Fruit fly (Drosophila melanogaster) whole organism, embryonic: Measurements from ENCODE around the gene ZnT77C.

ENCODE experiments used
- Atf-2 ChIP-seq: fragments of 200-800 bp; sonication (Bioruptor generic); optimal IDR thresholded peaks from 2 replicates; lab custom pipeline; 2016; ENCODE audit warnings: missing biosample characterization, missing genetic modification characterization
- BEAF-32 ChIP-seq: fragments of 200-800 bp; sonication (Bioruptor generic); optimal IDR thresholded peaks from 3 replicates; lab custom pipeline; 2017; ENCODE audit warnings: missing biosample characterization, missing genetic modification characterization, mild to moderate bottlenecking, moderate library complexity, missing genetic modification reagents
- Bgb ChIP-seq: fragments of 200-800 bp; sonication (Bioruptor generic); IDR thresholded peaks from 2 replicates; pipeline ENCODE4 v1.3.6; 2022; ENCODE audit warnings: missing biosample characterization, missing genetic modification characterization; ENCODE audit not compliant: partially characterized antibody
- CG11695 ChIP-seq: fragments of 200-800 bp; sonication (Bioruptor generic); IDR thresholded peaks from 3 replicates; pipeline ENCODE4 v1.3.6; 2022; ENCODE audit warnings: missing biosample characterization, missing genetic modification characterization
- CG13123 ChIP-seq: fragments of 200-800 bp; sonication (Bioruptor generic); optimal IDR thresholded peaks from 2 replicates; lab custom pipeline; 2016; ENCODE audit warnings: missing biosample characterization, missing genetic modification characterization
- CG13775 ChIP-seq: fragments of 200-800 bp; sonication (Bioruptor generic); optimal IDR thresholded peaks from 3 replicates; lab custom pipeline; 2017; ENCODE audit warnings: missing biosample characterization, mild to moderate bottlenecking, missing genetic modification characterization
- CG15011 ChIP-seq: fragments of 200-800 bp; sonication (Bioruptor generic); optimal IDR thresholded peaks from 3 replicates; lab custom pipeline; 2018; ENCODE audit warnings: missing biosample characterization, mild to moderate bottlenecking, missing genetic modification characterization
- CG16863 ChIP-seq: fragments of 200-800 bp; sonication (Bioruptor generic); optimal IDR thresholded peaks from 3 replicates; lab custom pipeline; 2016; ENCODE audit warnings: missing biosample characterization, missing genetic modification characterization
- CG17802 ChIP-seq: fragments of 200-800 bp; sonication (Bioruptor generic); optimal IDR thresholded peaks from 2 replicates; lab custom pipeline; 2018; ENCODE audit warnings: missing biosample characterization, mild to moderate bottlenecking, missing genetic modification characterization, moderate library complexity
- CG18764 ChIP-seq: fragments of 200-800 bp; sonication (Bioruptor generic); optimal IDR thresholded peaks from 3 replicates; lab custom pipeline; 2016; ENCODE audit warnings: missing biosample characterization, missing genetic modification characterization
- CG2678 ChIP-seq: fragments of 200-800 bp; sonication (Bioruptor generic); optimal IDR thresholded peaks from 3 replicates; lab custom pipeline; 2019; ENCODE audit warnings: missing biosample characterization, mild to moderate bottlenecking, missing genetic modification characterization, moderate library complexity
- CG3163 ChIP-seq: fragments of 200-800 bp; sonication (Bioruptor generic); optimal IDR thresholded peaks from 3 replicates; lab custom pipeline; 2016; ENCODE audit warnings: missing biosample characterization, missing genetic modification characterization
- CG3838 ChIP-seq: fragments of 200-800 bp; sonication (Bioruptor generic); optimal IDR thresholded peaks from 3 replicates; lab custom pipeline; 2016; ENCODE audit warnings: missing biosample characterization, missing genetic modification characterization
- CG42726 ChIP-seq: fragments of 200-800 bp; sonication (Bioruptor generic); IDR thresholded peaks from 2 replicates; pipeline ENCODE4 v1.3.6; 2022; ENCODE audit warnings: missing biosample characterization, missing genetic modification characterization; ENCODE audit not compliant: partially characterized antibody
- CG5245 ChIP-seq: fragments of 200-800 bp; sonication (Bioruptor generic); optimal IDR thresholded peaks from 3 replicates; lab custom pipeline; 2016; ENCODE audit warnings: missing biosample characterization, missing genetic modification characterization
- CG6175 ChIP-seq: fragments of 200-800 bp; sonication (Bioruptor generic); IDR thresholded peaks from 3 replicates; pipeline ENCODE4 v1.3.6; 2022; ENCODE audit warnings: missing biosample characterization, missing genetic modification characterization
- CG8281 ChIP-seq: fragments of 200-800 bp; sonication (Bioruptor generic); optimal IDR thresholded peaks from 2 replicates; lab custom pipeline; 2018; ENCODE audit warnings: missing biosample characterization, mild to moderate bottlenecking, missing genetic modification characterization, moderate library complexity
- CG9437 ChIP-seq: fragments of 200-800 bp; sonication (Bioruptor generic); optimal IDR thresholded peaks from 2 replicates; lab custom pipeline; 2018; ENCODE audit warnings: missing biosample characterization, mild to moderate bottlenecking, missing genetic modification characterization
- CTCF ChIP-seq: fragments of 200-800 bp; sonication (Bioruptor generic); optimal IDR thresholded peaks from 2 replicates; lab custom pipeline; 2017; ENCODE audit warnings: missing biosample characterization, mild to moderate bottlenecking, missing genetic modification characterization, moderate library complexity
- D19A ChIP-seq: fragments of 200-800 bp; optimal IDR thresholded peaks from 3 replicates; lab custom pipeline; 2019; ENCODE audit warnings: missing biosample characterization, mild to moderate bottlenecking, missing genetic modification characterization, moderate library complexity
- D19B ChIP-seq: fragments of 200-800 bp; sonication (Bioruptor generic); optimal IDR thresholded peaks from 2 replicates; lab custom pipeline; 2017; ENCODE audit warnings: missing biosample characterization, mild to moderate bottlenecking, missing genetic modification characterization
- Deaf1 ChIP-seq: fragments of 200-800 bp; optimal IDR thresholded peaks from 3 replicates; lab custom pipeline; 2019; ENCODE audit warnings: missing biosample characterization, mild to moderate bottlenecking, missing genetic modification characterization, moderate library complexity
- Dfd ChIP-seq, 2 experiments: fragments of >200 bp; optimal IDR thresholded peaks; 2 replicates each; lab custom pipeline; 2017; ENCODE audit warnings: missing biosample characterization in 2 of 2, missing genetic modification characterization in 2 of 2
- Drgx ChIP-seq: fragments of 200-800 bp; sonication (Bioruptor generic); IDR thresholded peaks from 2 replicates; pipeline ENCODE4 v1.3.6; 2022; ENCODE audit warnings: missing biosample characterization, missing genetic modification characterization
- Eip74EF ChIP-seq, 2 experiments: fragments of 200-800 bp in 1 of 2; fragments of >200 bp in 1 of 2; sonication (Bioruptor generic) in 1 of 2; optimal IDR thresholded peaks; 2 replicates each; lab custom pipeline; 2017 to 2019; ENCODE audit warnings: missing biosample characterization in 2 of 2, missing genetic modification characterization in 2 of 2, mild to moderate bottlenecking in 1 of 2, moderate library complexity in 1 of 2
- Fer3 ChIP-seq: fragments of 200-800 bp; sonication (Bioruptor generic); optimal IDR thresholded peaks from 2 replicates; lab custom pipeline; 2018; ENCODE audit warnings: missing biosample characterization, mild to moderate bottlenecking, missing genetic modification characterization, moderate library complexity
- MESR4 ChIP-seq: fragments of 200-800 bp; sonication (Bioruptor generic); optimal IDR thresholded peaks from 2 replicates; lab custom pipeline; 2018; ENCODE audit warnings: missing biosample characterization, mild to moderate bottlenecking, missing genetic modification characterization, moderate library complexity
- Med ChIP-seq: fragments of 200-800 bp; sonication (Bioruptor generic); peaks from one replicate; lab custom pipeline; 2016; ENCODE audit warnings: missing biosample characterization, missing genetic modification characterization, mild to moderate bottlenecking, inconsistent platforms, moderate library complexity
- Nf-YB ChIP-seq: fragments of 200-800 bp; sonication (Bioruptor generic); optimal IDR thresholded peaks from 3 replicates; lab custom pipeline; 2019; ENCODE audit warnings: missing biosample characterization, mild to moderate bottlenecking, missing genetic modification characterization, moderate library complexity
- Oaz ChIP-seq: fragments of 200-800 bp; sonication (Bioruptor generic); IDR thresholded peaks from 2 replicates; pipeline ENCODE4 v1.3.6; 2022; ENCODE audit warnings: missing biosample characterization, missing genetic modification characterization
- Opbp ChIP-seq: fragments of 200-800 bp; sonication (Bioruptor generic); IDR thresholded peaks from 3 replicates; pipeline ENCODE4 v1.3.6; 2022; ENCODE audit warnings: missing biosample characterization, missing genetic modification characterization; ENCODE audit not compliant: partially characterized antibody
- Pdp1 ChIP-seq, 2 experiments: fragments of 200-800 bp; sonication (Bioruptor generic); optimal IDR thresholded peaks; 3 replicates each; lab custom pipeline; 2016; ENCODE audit warnings: missing biosample characterization in 2 of 2, missing genetic modification characterization in 2 of 2, mild to moderate bottlenecking in 1 of 2, moderate library complexity in 1 of 2
- Rfx ChIP-seq: fragments of 200-800 bp; sonication (Bioruptor generic); IDR thresholded peaks from 2 replicates; pipeline ENCODE4 v1.3.6; 2022; ENCODE audit warnings: missing biosample characterization, missing genetic modification characterization
- az2 ChIP-seq: fragments of 200-800 bp; sonication (Bioruptor generic); optimal IDR thresholded peaks from 3 replicates; lab custom pipeline; 2016; ENCODE audit warnings: missing biosample characterization, missing genetic modification characterization
- bigmax ChIP-seq: fragments of 200-800 bp; sonication (Bioruptor generic); optimal IDR thresholded peaks from 2 replicates; lab custom pipeline; 2018; ENCODE audit warnings: missing biosample characterization, mild to moderate bottlenecking, missing genetic modification characterization
- chinmo ChIP-seq: fragments of 200-800 bp; sonication (Bioruptor generic); IDR thresholded peaks from 4 replicates; pipeline ENCODE4 v1.3.6; 2022; ENCODE audit warnings: missing biosample characterization, missing genetic modification characterization; ENCODE audit not compliant: partially characterized antibody
- cwo ChIP-seq: fragments of 200-800 bp; sonication (Bioruptor generic); optimal IDR thresholded peaks from 3 replicates; lab custom pipeline; 2017; ENCODE audit warnings: missing biosample characterization, missing genetic modification characterization, mild to moderate bottlenecking, moderate library complexity, missing genetic modification reagents
- dati ChIP-seq: fragments of 200-800 bp; sonication (Bioruptor generic); IDR thresholded peaks from 2 replicates; pipeline ENCODE4 v1.3.6; 2022; ENCODE audit warnings: missing biosample characterization, missing genetic modification characterization
- eve ChIP-seq, 2 experiments: fragments of >200 bp; optimal IDR thresholded peaks; 2 replicates each; lab custom pipeline; 2017; ENCODE audit warnings: missing biosample characterization in 2 of 2, missing genetic modification characterization in 2 of 2
- ftz-f1 ChIP-seq: fragments of 200-800 bp; sonication (Bioruptor generic); optimal IDR thresholded peaks from 2 replicates; lab custom pipeline; 2016; ENCODE audit warnings: missing biosample characterization, missing genetic modification characterization
- gce ChIP-seq: fragments of 200-800 bp; sonication (Bioruptor generic); IDR thresholded peaks from 3 replicates; pipeline ENCODE4 v1.3.6; 2022; ENCODE audit warnings: missing biosample characterization, missing genetic modification characterization
- mam ChIP-seq: fragments of 200-800 bp; sonication (Bioruptor generic); optimal IDR thresholded peaks from 3 replicates; lab custom pipeline; 2016; ENCODE audit warnings: missing biosample characterization, missing genetic modification characterization
- phol ChIP-seq: fragments of 200-800 bp; sonication (Bioruptor generic); optimal IDR thresholded peaks from 3 replicates; lab custom pipeline; 2018; ENCODE audit warnings: missing biosample characterization, mild to moderate bottlenecking, missing genetic modification characterization, moderate library complexity
- schlank ChIP-seq: fragments of 200-800 bp; sonication (Bioruptor generic); optimal IDR thresholded peaks from 2 replicates; lab custom pipeline; 2018; ENCODE audit warnings: missing biosample characterization, mild to moderate bottlenecking, missing genetic modification characterization
- sob ChIP-seq: fragments of 200-800 bp; sonication (Bioruptor generic); IDR thresholded peaks from 2 replicates; pipeline ENCODE4 v1.3.6; 2022; ENCODE audit warnings: missing biosample characterization, missing genetic modification characterization
- ttk ChIP-seq: fragments of 200-800 bp; sonication (Bioruptor generic); IDR thresholded peaks from 2 replicates; pipeline ENCODE4 v2.1.2; 2022; ENCODE audit warnings: missing biosample characterization, missing genetic modification characterization
- twi ChIP-seq: fragments of 200-800 bp; optimal IDR thresholded peaks from 2 replicates; lab custom pipeline; 2019; ENCODE audit warnings: missing biosample characterization, mild to moderate bottlenecking, missing genetic modification characterization, moderate library complexity

Gene ZnT77C

DNA sequence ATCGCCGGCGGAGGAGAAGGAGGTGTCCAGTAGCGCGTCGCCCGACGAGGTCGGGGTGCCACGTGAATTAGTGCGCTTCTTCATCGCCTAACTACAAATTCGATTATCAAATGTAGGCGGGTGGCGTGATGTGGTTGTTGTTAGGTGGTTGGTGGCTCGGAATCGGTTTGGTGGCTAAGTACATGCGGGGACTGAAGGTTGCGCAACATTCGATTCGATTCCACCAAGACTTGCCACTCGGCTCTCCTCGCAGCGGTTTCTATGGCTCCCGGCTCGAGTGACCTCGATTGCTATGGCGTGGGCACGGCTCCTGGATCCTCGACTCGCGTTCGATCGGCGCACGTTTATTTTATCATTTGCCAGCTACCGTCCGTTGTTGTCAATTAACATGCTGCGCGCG lies 31.0 kb upstream of the ZnT77C start (continued):
- no peak for TF ChIP-seq CG3163 (GFP tag; lab: Kevin White, UChicago)
- no peak for TF ChIP-seq eve (GFP tag; optimal IDR thresholded peaks at IDR 0.05; lab: Kevin White, UChicago)
- TF ChIP-seq ttk (GFP tag; lab: Robert Waterston, UW), result no peak
- TF ChIP-seq CG18764 (GFP tag; lab: Kevin White, UChicago), result no peak
- no peak for TF ChIP-seq CG15011
- TF ChIP-seq az2 (GFP tag; lab: Kevin White, UChicago), result no peak
- TF ChIP-seq MESR4 (GFP tag; lab: Kevin White, UChicago), result peak; percentile 56
- no peak for TF ChIP-seq bigmax (GFP tag; lab: Kevin White, UChicago)
- TF ChIP-seq CG13775 (GFP tag; lab: Kevin White, UChicago), result no peak
- 0 out of 3 replicates have a peak, but pooled peaks have one; percentile 6 for TF ChIP-seq Opbp
- TF ChIP-seq Dfd (GFP tag; optimal IDR thresholded peaks at IDR 0.05; lab: Kevin White, UChicago), result no peak
- TF ChIP-seq Oaz, result no peak
- no peak for TF ChIP-seq CG17802 (tag; lab: Kevin White, UChicago)
- TF ChIP-seq Deaf1 (tag; lab: Kevin White, UChicago), result no peak
- TF ChIP-seq Nf-YB (GFP tag; lab: Kevin White, UChicago), result no peak
- TF ChIP-seq Bgb, result peak; percentile 28; the same call in 1 of the 2 replicates

DNA sequence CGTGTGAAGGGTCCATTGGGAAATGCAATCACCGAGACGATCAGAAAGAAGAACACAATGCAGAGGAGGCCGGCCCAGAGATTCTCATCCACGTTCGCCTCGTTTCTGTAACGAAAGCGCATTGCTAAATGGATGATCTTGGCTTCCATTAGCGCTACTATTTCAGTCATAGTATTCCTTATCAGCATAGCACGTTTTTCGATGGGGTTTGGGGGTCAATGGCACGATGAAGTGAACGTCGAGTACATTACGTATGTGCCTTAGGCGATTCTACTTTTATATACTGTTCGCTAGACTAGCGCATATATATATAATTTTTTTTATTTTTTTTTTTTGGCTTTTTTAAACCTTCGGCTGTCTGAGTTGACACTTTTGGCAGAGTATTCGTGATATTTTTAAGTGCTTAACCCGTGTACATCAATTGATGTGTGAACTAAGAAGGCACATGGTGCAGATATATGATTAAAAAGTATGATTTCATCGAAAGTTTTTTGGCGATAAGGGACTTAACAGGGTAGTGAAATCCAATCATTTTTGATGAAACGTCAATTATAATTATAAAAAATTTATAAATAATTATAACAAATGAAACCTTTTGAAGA lies 29.8 kb upstream of the ZnT77C start:
- 0 out of 4 replicates have a peak, but pooled peaks have one; percentile 58 for TF ChIP-seq chinmo (GFP tag; lab: Robert Waterston, UW)
- TF ChIP-seq Eip74EF (GFP tag; optimal IDR thresholded peaks at IDR 0.05; lab: Kevin White, UChicago), result no peak
- TF ChIP-seq mam (GFP tag; lab: Kevin White, UChicago), result no peak
- no peak for TF ChIP-seq schlank (tag; lab: Kevin White, UChicago)
- TF ChIP-seq CG13123 (GFP tag; lab: Kevin White, UChicago), result no peak
- no peak for TF ChIP-seq CG42726 (GFP tag; lab: Robert Waterston, UW)
- peak; percentile 77 for TF ChIP-seq CG9437 (GFP tag; lab: Kevin White, UChicago)
- TF ChIP-seq D19B, result peak; percentile 12
- no peak for TF ChIP-seq gce
- no peak for TF ChIP-seq Atf-2 (GFP tag; lab: Kevin White, UChicago)
- TF ChIP-seq twi, result no peak
- TF ChIP-seq CG16863 (GFP tag; lab: Kevin White, UChicago), result no peak
- no peak for TF ChIP-seq CG3838
- 0 out of 2 replicates have a peak, but pooled peaks have one; percentile 15 for TF ChIP-seq sob (GFP tag; lab: Robert Waterston, UW)
- no peak for TF ChIP-seq Rfx (GFP tag; lab: Robert Waterston, UW)
- no peak for TF ChIP-seq CG5245 (GFP tag; lab: Kevin White, UChicago)
- TF ChIP-seq Pdp1 (GFP tag; optimal IDR thresholded peaks at IDR 0.05; lab: Kevin White, UChicago), result peak in 1 of 2 experiments; percentile 45
- no peak for TF ChIP-seq CTCF (GFP tag; lab: Kevin White, UChicago)
- TF ChIP-seq CG8281 (tag; lab: Kevin White, UChicago), result no peak
- no peak for TF ChIP-seq BEAF-32
- TF ChIP-seq D19A (tag; lab: Kevin White, UChicago), result peak; percentile 12
- TF ChIP-seq Med, result peak; percentile 39
- TF ChIP-seq phol (tag; lab: Kevin White, UChicago), result no peak
- no peak for TF ChIP-seq Drgx (GFP tag; lab: Robert Waterston, UW)
- TF ChIP-seq Fer3 (tag; lab: Kevin White, UChicago), result no peak
- TF ChIP-seq CG11695 (GFP tag; lab: Robert Waterston, UW), result 0 out of 3 replicates have a peak, but pooled peaks have one; percentile 41
- no peak for TF ChIP-seq CG2678
- no peak for TF ChIP-seq dati
- peak; percentile 3 for TF ChIP-seq ftz-f1 (GFP tag; lab: Kevin White, UChicago)
- TF ChIP-seq CG6175, result no peak
- TF ChIP-seq cwo, result peak; percentile 94
- TF ChIP-seq, all 482 proteins: peak for 10
